Worm (Caenorhabditis elegans) whole organism, midembryonic: Measurements from ENCODE around the gene vab-7.

Experiments used
- cog-1 ChIP-seq: sonication (generic microtip); optimal IDR thresholded peaks from 2 replicates; lab custom pipeline; 2016; ENCODE audit warnings: missing genetic modification characterization, missing compliant biosample characterization
- flt-1 ChIP-seq: fragments of 200-800 bp; sonication (Bioruptor generic); IDR thresholded peaks from 2 replicates; pipeline ENCODE4 v1.3.6; 2022; ENCODE audit warnings: missing genetic modification characterization, missing compliant biosample characterization
- klf-2 ChIP-seq: fragments of 200-800 bp; sonication (Bioruptor generic); conservative IDR thresholded peaks from 2 replicates; pipeline ENCODE4 v1.3.6; 2022; ENCODE audit warnings: missing genetic modification reagents, missing genetic modification characterization, missing compliant biosample characterization
- med-1 ChIP-seq: sonication (generic microtip); optimal IDR thresholded peaks from 2 replicates; lab custom pipeline; 2017; ENCODE audit warnings: missing genetic modification characterization, mild to moderate bottlenecking, missing compliant biosample characterization, antibody characterized with exemption, missing genetic modification reagents; ENCODE audit not compliant: insufficient read depth
- ref-1 ChIP-seq: fragments of 200-800 bp; sonication (Bioruptor generic); conservative IDR thresholded peaks from 2 replicates; pipeline ENCODE4 v1.3.6; 2022; ENCODE audit warnings: missing genetic modification reagents, missing genetic modification characterization, missing compliant biosample characterization
- tab-1 ChIP-seq: fragments of 200-800 bp; sonication (Bioruptor generic); IDR thresholded peaks from 2 replicates; pipeline ENCODE4 v1.3.6; 2022; ENCODE audit warnings: missing genetic modification characterization, missing compliant biosample characterization
- ztf-23 ChIP-seq: fragments of 200-800 bp; sonication (Bioruptor generic); IDR thresholded peaks from 2 replicates; pipeline ENCODE4 v1.3.6; 2022; ENCODE audit warnings: missing genetic modification reagents, missing genetic modification characterization, missing compliant biosample characterization
- ztf-29 ChIP-seq: fragments of 200-800 bp; sonication (Bioruptor generic); IDR thresholded peaks from 2 replicates; pipeline ENCODE4 v1.3.6; 2022; ENCODE audit warnings: missing genetic modification reagents, missing genetic modification characterization, missing compliant biosample characterization

ce11 chrIII:10920044-10920443, at the start of gene vab-7:
- TF ChIP-seq ztf-29 (GFP tag; lab: Robert Waterston, UW), result no peak
- TF ChIP-seq flt-1, result no peak
- TF ChIP-seq cog-1, result no peak
- no peak for TF ChIP-seq med-1 (GFP tag; lab: Kevin White, UChicago)
- no peak for TF ChIP-seq ztf-23
- TF ChIP-seq klf-2 (GFP tag; lab: Robert Waterston, UW), result no peak
- TF ChIP-seq ref-1 (GFP tag; lab: Robert Waterston, UW), result no peak
- TF ChIP-seq tab-1, result no peak
